Fruit fly (Drosophila melanogaster): ENCODE data around the gene mEFTs.

Gene mEFTs

dm6 chr2L:17486264-17486663 is 14.6 kb downstream of the mEFTs start, which contains the start of gene CG43220:
Gene CG43220 (plus strand): TSS chr2L:17486564.
- no peak for TF ChIP-seq h (optimal IDR thresholded peaks at IDR 0.05)
- TF ChIP-seq Myc (optimal IDR thresholded peaks at IDR 0.05) = no peak
- no peak for TF ChIP-seq psq (optimal IDR thresholded peaks at IDR 0.05)
- TF ChIP-seq insv (optimal IDR thresholded peaks at IDR 0.05) = no peak
- TF ChIP-seq ttk (optimal IDR thresholded peaks at IDR 0.05) = no peak
- no peak for TF ChIP-seq Sin3A (optimal IDR thresholded peaks at IDR 0.05)

DNA sequence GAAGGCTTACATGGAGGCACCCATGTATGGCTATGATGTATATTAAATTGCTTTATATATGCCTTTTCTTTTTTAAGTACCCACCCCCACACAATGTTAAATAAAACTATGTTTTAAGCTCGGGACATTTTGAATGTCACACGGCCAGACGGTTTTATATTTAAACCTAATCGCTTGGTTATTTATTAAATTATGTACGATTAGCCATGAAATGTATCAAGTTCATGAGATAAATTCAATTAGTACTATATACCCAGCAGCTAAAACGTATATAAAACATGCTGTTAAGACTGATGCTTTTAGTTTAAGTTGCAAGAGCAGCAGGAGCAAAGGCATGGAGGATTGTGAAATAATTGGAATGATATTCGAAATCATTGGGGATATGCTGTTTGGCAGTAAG is 15.4 kb downstream of the mEFTs start, which contains the start of the genes CG43221 and CG43645:
TSS of gene CG43221 (plus strand) at position 301 of the 400 bp plus-strand sequence.
TSS of gene CG43645 (plus strand) at position 301 of the 400 bp plus-strand sequence.
- TF ChIP-seq h (optimal IDR thresholded peaks at IDR 0.05) = no peak
- no peak for TF ChIP-seq insv (optimal IDR thresholded peaks at IDR 0.05)
- no peak for TF ChIP-seq Myc (optimal IDR thresholded peaks at IDR 0.05)
- TF ChIP-seq psq (optimal IDR thresholded peaks at IDR 0.05) = no peak
- no peak for TF ChIP-seq ttk (optimal IDR thresholded peaks at IDR 0.05)
- no peak for TF ChIP-seq Sin3A (optimal IDR thresholded peaks at IDR 0.05)

DNA sequence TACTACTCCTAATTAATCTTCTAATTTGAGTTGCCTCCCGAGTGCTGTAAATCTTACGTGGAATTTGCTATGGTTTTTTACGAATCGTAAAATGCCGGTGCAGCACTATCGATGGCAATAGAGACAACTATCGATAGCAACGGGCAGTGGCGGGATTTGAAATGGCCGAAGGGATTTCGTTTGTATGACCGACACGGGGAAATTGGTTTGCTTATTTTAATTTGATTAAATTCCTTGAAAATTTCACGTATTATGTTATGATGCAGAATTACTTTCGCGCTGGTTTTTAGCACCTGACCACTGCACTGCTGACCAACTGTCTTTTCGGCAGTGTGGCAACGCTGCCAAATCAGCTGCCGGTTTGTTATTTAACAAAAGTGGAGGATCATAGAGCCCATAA is 16.7 kb downstream of the mEFTs start, which contains the start of the genes GCS2beta and CG5131:
TSS of gene GCS2beta (minus strand) at position 134 of the 400 bp plus-strand sequence.
TSS of gene CG5131 (plus strand) at position 328 of the 400 bp plus-strand sequence.
- no peak for TF ChIP-seq Sin3A (optimal IDR thresholded peaks at IDR 0.05)
- no peak for TF ChIP-seq insv (optimal IDR thresholded peaks at IDR 0.05)

- no peak for TF ChIP-seq Myc (optimal IDR thresholded peaks at IDR 0.05)
- TF ChIP-seq Sin3A (optimal IDR thresholded peaks at IDR 0.05) = no peak
- no peak for TF ChIP-seq insv (optimal IDR thresholded peaks at IDR 0.05)
- no peak for TF ChIP-seq ttk (optimal IDR thresholded peaks at IDR 0.05)
- TF ChIP-seq h (optimal IDR thresholded peaks at IDR 0.05) = no peak
- TF ChIP-seq psq (optimal IDR thresholded peaks at IDR 0.05) = no peak
Measured at dm6 chr2L:17480943-17481580, 19.8 kb downstream of the mEFTs start, which contains the start of the genes fws and Lamtor3. Gene fws (minus strand): TSS chr2L:17481029. Gene Lamtor3 (plus strand): TSS chr2L:17481231.

DNA sequence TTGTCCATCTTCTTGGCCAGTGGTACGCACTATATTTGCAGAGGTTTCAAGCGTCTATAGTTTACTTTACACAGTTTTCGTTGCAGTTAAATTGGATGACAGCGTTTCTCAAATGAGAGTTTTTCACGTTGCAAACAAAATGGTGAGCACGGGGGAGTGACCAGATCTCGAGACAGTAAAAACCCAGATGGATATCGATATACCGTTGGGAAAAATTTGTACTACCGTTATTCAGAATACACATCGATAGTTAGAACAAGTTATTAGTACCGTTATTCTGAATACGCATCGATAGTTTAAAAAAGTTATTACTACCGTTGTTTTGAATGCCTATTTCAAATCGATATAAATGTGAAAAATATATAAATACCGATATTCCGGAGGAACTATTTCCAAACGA is 23.2 kb downstream of the mEFTs start, which contains the start of gene cass:
TSS of gene cass (minus strand) at position 179 of the 400 bp plus-strand sequence.
- TF ChIP-seq insv (optimal IDR thresholded peaks at IDR 0.05) (no peak), Myc (optimal IDR thresholded peaks at IDR 0.05) (no peak), h (optimal IDR thresholded peaks at IDR 0.05) (no peak)

DNA sequence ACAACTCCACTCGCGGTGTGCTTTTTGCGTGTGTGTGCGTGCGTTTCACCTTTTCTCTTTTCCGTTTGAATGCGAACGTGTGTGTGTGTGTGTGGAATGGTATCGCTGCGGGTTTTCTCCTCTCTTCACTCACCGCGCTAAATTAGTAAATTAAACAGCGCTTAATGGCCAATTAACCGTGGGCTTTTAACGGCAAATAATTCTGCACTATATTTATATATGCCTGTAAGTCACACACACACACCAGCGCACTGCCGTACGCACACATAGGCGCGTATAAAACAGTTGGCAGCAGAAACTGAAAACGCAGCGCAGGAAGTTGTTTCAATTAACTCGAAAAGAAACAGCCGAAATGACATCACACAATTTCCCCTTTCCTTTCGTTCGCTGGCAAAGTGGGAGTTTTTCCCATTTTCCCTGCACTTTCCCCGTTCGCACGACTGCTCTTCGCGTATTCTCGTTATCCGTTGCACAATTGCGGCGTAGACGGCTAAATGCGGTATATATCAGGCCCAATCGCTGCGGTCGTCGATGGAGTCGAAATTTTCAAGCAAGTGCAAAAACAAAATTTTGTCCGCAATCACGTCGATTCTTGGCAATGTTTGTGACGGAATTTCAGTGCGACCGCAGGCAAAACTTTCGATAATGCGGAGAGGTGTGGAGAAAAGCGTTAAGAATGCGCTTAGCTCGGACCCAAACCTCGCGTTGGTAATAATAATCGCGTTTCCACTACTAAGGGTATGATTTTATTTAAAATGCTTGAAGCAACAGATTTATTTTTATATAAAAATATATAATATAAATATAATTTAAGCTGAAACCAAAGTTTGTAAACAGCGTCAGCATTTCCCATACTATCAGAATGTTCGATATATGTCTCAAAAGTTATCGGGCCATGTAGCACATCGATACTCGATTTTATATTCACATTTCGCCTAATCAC is 28.1 kb downstream of the mEFTs start, which contains the start of gene BicD:
TSS of gene BicD (minus strand) at position 634 of the 943 bp plus-strand sequence.
- TF ChIP-seq h (optimal IDR thresholded peaks at IDR 0.05) (no peak), ttk (optimal IDR thresholded peaks at IDR 0.05) (no peak), psq (optimal IDR thresholded peaks at IDR 0.05) (no peak), Sin3A (optimal IDR thresholded peaks at IDR 0.05) (no peak), Myc (optimal IDR thresholded peaks at IDR 0.05) (no peak), insv (optimal IDR thresholded peaks at IDR 0.05) (no peak)

DNA sequence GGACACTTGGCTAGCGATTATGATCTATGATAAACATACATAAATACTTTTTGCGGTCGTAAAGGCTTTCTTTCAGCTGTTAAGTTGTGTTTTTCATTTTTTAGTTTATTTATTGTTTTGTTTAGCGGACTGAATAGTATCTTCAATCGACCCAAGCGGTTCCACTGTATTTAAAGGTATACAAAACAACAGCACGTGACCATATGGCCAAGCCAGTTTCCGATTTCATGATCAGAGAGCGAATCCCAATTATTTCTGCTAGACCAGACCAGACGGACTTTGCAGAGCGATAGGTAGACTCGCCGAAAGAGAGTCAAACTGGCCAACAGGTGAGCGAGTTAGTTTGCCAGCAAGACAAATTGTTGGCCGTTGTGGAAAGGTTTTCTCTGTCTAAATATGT is 29.4 kb downstream of the mEFTs start, which contains the start of gene Sgt:
TSS of gene Sgt (plus strand) at position 80 of the 400 bp plus-strand sequence.
- TF ChIP-seq insv (optimal IDR thresholded peaks at IDR 0.05) (no peak), ttk (optimal IDR thresholded peaks at IDR 0.05) (no peak), Sin3A (optimal IDR thresholded peaks at IDR 0.05) (no peak), Myc (optimal IDR thresholded peaks at IDR 0.05) (no peak), h (optimal IDR thresholded peaks at IDR 0.05) (no peak), psq (optimal IDR thresholded peaks at IDR 0.05) (no peak)

dm6 chr2L:17470630-17471029 is 30.3 kb downstream of the mEFTs start:
- no peak for TF ChIP-seq Sin3A (optimal IDR thresholded peaks at IDR 0.05)
- no peak for TF ChIP-seq psq (optimal IDR thresholded peaks at IDR 0.05)
- no peak for TF ChIP-seq ttk (optimal IDR thresholded peaks at IDR 0.05)
- no peak for TF ChIP-seq insv (optimal IDR thresholded peaks at IDR 0.05)
- no peak for TF ChIP-seq Myc (optimal IDR thresholded peaks at IDR 0.05)

dm6 chr2L:17466950-17467349 is 34.0 kb downstream of the mEFTs start:
- no peak for TF ChIP-seq h (optimal IDR thresholded peaks at IDR 0.05)
- TF ChIP-seq Myc (optimal IDR thresholded peaks at IDR 0.05) = no peak
- TF ChIP-seq ttk (optimal IDR thresholded peaks at IDR 0.05) = no peak
- TF ChIP-seq insv (optimal IDR thresholded peaks at IDR 0.05) = no peak

- TF ChIP-seq psq (optimal IDR thresholded peaks at IDR 0.05) (no peak), h (optimal IDR thresholded peaks at IDR 0.05) (no peak), ttk (optimal IDR thresholded peaks at IDR 0.05) (no peak)
Measured at dm6 chr2L:17465915-17466677, 34.8 kb downstream of the mEFTs start.

- no peak for TF ChIP-seq Sin3A (optimal IDR thresholded peaks at IDR 0.05)
- TF ChIP-seq h (optimal IDR thresholded peaks at IDR 0.05) = no peak
- TF ChIP-seq Myc (optimal IDR thresholded peaks at IDR 0.05) = no peak
- no peak for TF ChIP-seq ttk (optimal IDR thresholded peaks at IDR 0.05)
- TF ChIP-seq insv (optimal IDR thresholded peaks at IDR 0.05) = no peak
- no peak for TF ChIP-seq psq (optimal IDR thresholded peaks at IDR 0.05)
Measured at dm6 chr2L:17457944-17458343, 43.0 kb downstream of the mEFTs start, which contains the start of gene CG18563. Gene CG18563 (minus strand): TSS chr2L:17458044.

Data from Kc167 (cell line).